Fruit fly (Drosophila melanogaster): ENCODE measurements around the gene brat.

Gene brat

dm6 chr2L:19212401-19212800 is 78.8 kb downstream of the brat start:
- TF ChIP-seq CG7101 (tag; optimal IDR thresholded peaks at IDR 0.05), result no peak
- no peak for TF ChIP-seq Mnt (GFP tag; optimal IDR thresholded peaks at IDR 0.05)
- no peak for TF ChIP-seq Crg-1 (GFP tag; optimal IDR thresholded peaks at IDR 0.05)
- no peak for TF ChIP-seq pad (GFP tag; optimal IDR thresholded peaks at IDR 0.05)
- no peak for TF ChIP-seq Clk (GFP tag; optimal IDR thresholded peaks at IDR 0.05)
- no peak for TF ChIP-seq CG1620 (GFP tag; optimal IDR thresholded peaks at IDR 0.05)
- TF ChIP-seq kay (GFP tag; ENCODE audit: borderline replicate concordance), result no peak
- TF ChIP-seq CG7045 (GFP tag; optimal IDR thresholded peaks at IDR 0.05), result no peak
- no peak for TF ChIP-seq tj (GFP tag; optimal IDR thresholded peaks at IDR 0.05)
- no peak for TF ChIP-seq toe (GFP tag; optimal IDR thresholded peaks at IDR 0.05)
- TF ChIP-seq cnc (optimal IDR thresholded peaks at IDR 0.05), result no peak
- no peak for TF ChIP-seq cic (GFP tag; optimal IDR thresholded peaks at IDR 0.05)
- no peak for TF ChIP-seq Hr96 (GFP tag; optimal IDR thresholded peaks at IDR 0.05)

dm6 chr2L:19217933-19218332 is 84.3 kb downstream of the brat start:
- TF ChIP-seq CG1620 (GFP tag; optimal IDR thresholded peaks at IDR 0.05) (no peak), Hr96 (GFP tag; optimal IDR thresholded peaks at IDR 0.05) (no peak), Mnt (GFP tag; optimal IDR thresholded peaks at IDR 0.05) (no peak), CG5204 (GFP tag; optimal IDR thresholded peaks at IDR 0.05) (no peak), Crg-1 (GFP tag; optimal IDR thresholded peaks at IDR 0.05) (no peak), CG11617 (GFP tag; optimal IDR thresholded peaks at IDR 0.05) (no peak), CG14711 (tag; optimal IDR thresholded peaks at IDR 0.05) (no peak), ovo (GFP tag; optimal IDR thresholded peaks at IDR 0.05) (no peak), kay (GFP tag; ENCODE audit: borderline replicate concordance) (no peak), cnc (optimal IDR thresholded peaks at IDR 0.05) (no peak), Clk (GFP tag; optimal IDR thresholded peaks at IDR 0.05) (no peak), pad (GFP tag; optimal IDR thresholded peaks at IDR 0.05) (no peak), toe (GFP tag; optimal IDR thresholded peaks at IDR 0.05) (no peak)

DNA sequence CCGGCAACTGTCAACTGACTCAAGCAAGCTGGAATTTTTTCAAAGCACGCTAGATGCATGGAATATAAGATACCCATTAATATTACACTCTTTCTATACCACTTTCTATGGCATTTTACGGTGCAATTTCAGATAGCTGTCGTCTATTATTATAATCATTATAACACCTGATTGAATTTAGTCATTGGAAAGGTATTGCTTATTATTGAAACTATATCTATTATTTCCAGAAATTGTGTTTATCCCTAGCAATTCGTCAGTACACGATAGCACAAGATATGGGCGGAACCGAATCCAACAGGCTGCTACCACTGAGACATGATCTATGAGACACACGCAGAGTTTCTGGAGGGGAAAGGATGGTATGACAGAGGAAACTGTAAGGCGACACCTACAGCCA is 85.9 kb downstream of the brat start:
- TF ChIP-seq pad (GFP tag; optimal IDR thresholded peaks at IDR 0.05) (no peak), Clk (GFP tag; optimal IDR thresholded peaks at IDR 0.05) (no peak), tj (GFP tag; optimal IDR thresholded peaks at IDR 0.05) (no peak), CG14711 (tag; optimal IDR thresholded peaks at IDR 0.05) (no peak), CG33017 (tag; optimal IDR thresholded peaks at IDR 0.05) (no peak), CG12768 (GFP tag; optimal IDR thresholded peaks at IDR 0.05) (no peak), Hr96 (GFP tag; optimal IDR thresholded peaks at IDR 0.05) (no peak), ovo (GFP tag; optimal IDR thresholded peaks at IDR 0.05) (no peak), cic (GFP tag; optimal IDR thresholded peaks at IDR 0.05) (no peak)

DNA sequence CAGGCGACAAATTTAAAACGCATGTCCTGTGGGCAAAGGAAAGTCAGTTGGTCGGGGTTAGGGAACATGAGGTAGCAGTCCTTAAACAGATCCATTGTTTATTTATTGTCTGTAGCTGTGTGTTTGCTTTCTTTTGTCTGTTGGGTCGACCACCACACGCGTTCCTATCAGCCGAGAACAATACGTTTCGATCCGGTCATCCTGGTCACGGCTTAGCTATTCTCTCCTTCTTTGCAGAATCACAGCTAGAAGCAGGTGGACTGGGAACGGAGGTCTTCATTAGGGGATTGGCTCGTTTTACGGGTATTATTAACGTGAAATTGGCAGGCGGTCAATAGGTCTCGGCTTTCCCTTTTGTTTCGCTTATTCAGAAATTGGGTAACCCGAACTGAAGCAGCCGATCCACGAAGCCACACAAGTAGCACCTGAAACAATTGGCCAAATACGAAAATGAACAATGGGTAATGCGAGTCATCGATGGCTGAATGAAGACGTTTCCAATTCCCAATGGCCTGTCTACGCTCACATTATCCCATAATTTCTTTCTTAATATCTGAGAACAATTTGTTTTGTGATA is 86.5 kb downstream of the brat start:
- TF ChIP-seq Mnt (GFP tag; optimal IDR thresholded peaks at IDR 0.05) (no peak), cic (GFP tag; optimal IDR thresholded peaks at IDR 0.05) (no peak), toe (GFP tag; optimal IDR thresholded peaks at IDR 0.05) (no peak), Hr96 (GFP tag; optimal IDR thresholded peaks at IDR 0.05) (no peak), kay (GFP tag; ENCODE audit: borderline replicate concordance) (no peak), ovo (GFP tag; optimal IDR thresholded peaks at IDR 0.05) (no peak), CG5204 (GFP tag; optimal IDR thresholded peaks at IDR 0.05) (no peak), CG7045 (GFP tag; optimal IDR thresholded peaks at IDR 0.05) (no peak), Crg-1 (GFP tag; optimal IDR thresholded peaks at IDR 0.05) (no peak), Clk (GFP tag; optimal IDR thresholded peaks at IDR 0.05) (no peak), cnc (optimal IDR thresholded peaks at IDR 0.05) (no peak), CG7101 (tag; optimal IDR thresholded peaks at IDR 0.05) (no peak), tj (GFP tag; optimal IDR thresholded peaks at IDR 0.05) (no peak)

dm6 chr2L:19222311-19222710 is 88.7 kb downstream of the brat start:
- TF ChIP-seq cic (GFP tag; optimal IDR thresholded peaks at IDR 0.05), result no peak
- no peak for TF ChIP-seq CG1620 (GFP tag; optimal IDR thresholded peaks at IDR 0.05)
- no peak for TF ChIP-seq Clk (GFP tag; optimal IDR thresholded peaks at IDR 0.05)
- TF ChIP-seq CG7045 (GFP tag; optimal IDR thresholded peaks at IDR 0.05), result no peak
- no peak for TF ChIP-seq pad (GFP tag; optimal IDR thresholded peaks at IDR 0.05)
- no peak for TF ChIP-seq tj (GFP tag; optimal IDR thresholded peaks at IDR 0.05)
- TF ChIP-seq toe (GFP tag; optimal IDR thresholded peaks at IDR 0.05), result no peak
- TF ChIP-seq CG33017 (tag; optimal IDR thresholded peaks at IDR 0.05), result no peak
- TF ChIP-seq CG5204 (GFP tag; optimal IDR thresholded peaks at IDR 0.05), result no peak
- TF ChIP-seq CG7101 (tag; optimal IDR thresholded peaks at IDR 0.05), result no peak
- no peak for TF ChIP-seq cnc (optimal IDR thresholded peaks at IDR 0.05)
- TF ChIP-seq Mnt (GFP tag; optimal IDR thresholded peaks at IDR 0.05), result no peak
- no peak for TF ChIP-seq ovo (GFP tag; optimal IDR thresholded peaks at IDR 0.05)
- TF ChIP-seq CG14711 (tag; optimal IDR thresholded peaks at IDR 0.05), result no peak
- no peak for TF ChIP-seq bab1 (GFP tag; optimal IDR thresholded peaks at IDR 0.05)
- no peak for TF ChIP-seq Hr96 (GFP tag; optimal IDR thresholded peaks at IDR 0.05)

DNA sequence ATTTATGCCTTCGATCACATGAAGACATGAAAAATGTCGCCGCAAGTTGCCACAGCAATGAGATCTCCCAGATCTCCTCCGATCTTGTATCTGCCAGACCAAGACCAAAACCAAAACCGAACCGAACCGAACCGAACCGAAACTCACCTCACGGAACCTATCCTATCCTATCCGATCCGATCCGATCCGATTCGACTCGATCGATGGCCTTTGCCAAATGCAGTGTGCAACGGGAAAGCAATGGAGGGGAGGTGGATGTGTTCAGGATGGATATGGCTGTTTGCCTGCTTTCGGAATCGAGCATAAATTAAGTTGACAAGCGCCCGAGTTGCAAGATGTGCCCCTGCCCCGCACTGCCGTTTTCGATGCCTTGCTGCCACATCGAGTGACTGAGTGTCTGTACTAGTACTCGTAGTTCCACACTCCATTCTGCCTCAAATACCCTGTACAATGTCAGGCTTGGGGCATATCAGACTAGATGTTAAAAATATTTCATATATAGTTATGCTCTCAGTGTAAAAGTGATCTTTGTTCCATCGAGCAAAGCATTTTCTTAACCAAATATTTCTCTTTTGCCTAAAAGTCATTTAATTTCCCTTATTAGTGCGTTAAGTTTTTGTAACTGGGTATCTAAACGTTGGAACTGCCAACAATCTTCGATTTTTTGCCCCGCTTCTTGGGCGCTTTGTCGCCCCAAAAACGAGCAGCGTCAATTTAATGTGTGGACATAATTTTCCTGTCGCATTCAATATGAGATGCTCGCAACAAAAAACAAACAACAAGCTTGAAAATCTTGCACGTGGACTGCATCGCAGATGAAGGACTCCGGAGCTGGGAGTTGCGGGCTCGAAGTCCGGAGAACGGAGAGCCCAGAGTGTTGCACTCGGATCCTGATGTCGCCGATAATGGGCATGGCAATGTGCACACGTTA is 92.6 kb downstream of the brat start:
- TF ChIP-seq tj (GFP tag; optimal IDR thresholded peaks at IDR 0.05), result no peak
- TF ChIP-seq ovo (GFP tag; optimal IDR thresholded peaks at IDR 0.05), result no peak
- TF ChIP-seq toe (GFP tag; optimal IDR thresholded peaks at IDR 0.05), result no peak
- TF ChIP-seq CG14711 (tag; optimal IDR thresholded peaks at IDR 0.05), result no peak
- TF ChIP-seq CG1620 (GFP tag; optimal IDR thresholded peaks at IDR 0.05), result no peak
- TF ChIP-seq bab1 (GFP tag; optimal IDR thresholded peaks at IDR 0.05), result no peak
- no peak for TF ChIP-seq cic (GFP tag; optimal IDR thresholded peaks at IDR 0.05)
- no peak for TF ChIP-seq Crg-1 (GFP tag; optimal IDR thresholded peaks at IDR 0.05)
- no peak for TF ChIP-seq Hr96 (GFP tag; optimal IDR thresholded peaks at IDR 0.05)

Measured in whole organism, adult.